Worm (Caenorhabditis elegans): ENCODE data around the gene nbet-1.

DNA sequence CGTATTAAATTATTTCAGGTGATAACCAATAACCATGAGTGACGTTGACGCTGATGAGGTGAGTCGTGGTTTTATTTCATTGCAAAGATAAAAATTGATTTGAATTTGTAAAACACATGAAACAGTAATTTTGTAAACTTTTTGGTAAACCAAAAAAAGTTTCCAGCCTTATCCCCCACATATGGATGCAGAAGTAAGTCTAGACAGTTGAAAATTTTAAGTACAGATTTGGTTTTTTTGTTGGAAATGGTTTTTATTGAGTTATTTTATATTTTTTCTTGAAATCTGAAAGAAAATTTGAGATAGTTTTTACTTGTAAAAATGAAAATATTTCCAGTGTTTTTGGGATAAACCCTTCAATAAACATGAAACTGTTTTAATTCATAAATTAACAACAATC, 4.7 kb upstream of the nbet-1 start, which contains the start of gene tni-4:
- TF ChIP-seq snpc-4 (tag; optimal IDR thresholded peaks at IDR 0.05) (no peak), nhr-2 (tag; optimal IDR thresholded peaks at IDR 0.05) (no peak), unc-39 (tag; optimal IDR thresholded peaks at IDR 0.05) (no peak), M03D4.4 (tag; optimal IDR thresholded peaks at IDR 0.05) (no peak), elt-3 (tag; optimal IDR thresholded peaks at IDR 0.05) (no peak), lsy-2 (tag; optimal IDR thresholded peaks at IDR 0.05) (no peak), bed-3 (GFP tag; optimal IDR thresholded peaks at IDR 0.05) (no peak), unc-62 (GFP tag; optimal IDR thresholded peaks at IDR 0.05) (no peak), nhr-237 (tag; optimal IDR thresholded peaks at IDR 0.05) (no peak), sptf-1 (tag; optimal IDR thresholded peaks at IDR 0.05) (no peak), ces-1 (GFP tag; optimal IDR thresholded peaks at IDR 0.05) (no peak)
